Worm (Caenorhabditis elegans): ENCODE measurements around the gene pud-1.2.

DNA sequence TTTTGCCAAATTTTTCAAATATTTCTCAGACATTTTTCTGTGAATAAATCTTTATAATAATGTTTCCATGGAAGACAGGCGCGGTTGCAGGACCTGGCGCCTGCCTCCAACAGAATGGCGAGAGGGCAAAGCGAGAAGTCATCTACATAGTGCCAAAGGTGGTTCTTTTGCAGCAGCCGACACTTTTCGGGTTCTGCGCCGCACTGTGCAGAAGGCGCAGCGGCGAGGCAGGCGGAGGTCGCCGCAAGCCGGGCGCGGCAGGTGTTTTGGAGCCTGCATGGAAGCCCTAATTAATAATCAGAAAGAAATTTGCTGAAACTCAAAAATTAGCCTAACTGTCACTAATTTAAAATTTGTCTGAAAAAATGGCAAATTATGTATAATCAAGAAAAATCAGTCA, 21.2 kb upstream of the pud-1.2 start:
- TF ChIP-seq ama-1 (optimal IDR thresholded peaks at IDR 0.05), result no peak
- TF ChIP-seq scrt-1 (GFP tag; IDR thresholded peaks at IDR 0.05), result no peak
- no peak for TF ChIP-seq aly-1 (tag; optimal IDR thresholded peaks at IDR 0.05)
- TF ChIP-seq tra-4 (tag; optimal IDR thresholded peaks at IDR 0.05), result no peak
- no peak for TF ChIP-seq hnd-1 (tag; optimal IDR thresholded peaks at IDR 0.05)
- TF ChIP-seq ceh-13 (GFP tag; optimal IDR thresholded peaks at IDR 0.05), result no peak
- TF ChIP-seq pes-1 (GFP tag; IDR thresholded peaks at IDR 0.05), result no peak
- no peak for TF ChIP-seq F13C5.2 (tag; optimal IDR thresholded peaks at IDR 0.05)

Measured in whole organism, early embryonic.